Worm (Caenorhabditis elegans) whole organism, mixed stage, embryonic: ENCODE results near the gene F46F5.14.
"Not testable (repeated sequence)": the region's sequence is repeated elsewhere in the genome, so short reads cannot be mapped to it uniquely, and the experiment has no call there.

ENCODE experiments used
- M03D4.4 ChIP-seq: sonication (generic microtip); optimal IDR thresholded peaks from 2 replicates; lab custom pipeline; 2017; ENCODE audit warnings: mild to moderate bottlenecking, missing genetic modification characterization, missing compliant biosample characterization
- bed-3 ChIP-seq: fragments of 200-800 bp; sonication (Bioruptor generic); optimal IDR thresholded peaks from 3 replicates; lab custom pipeline; 2018; ENCODE audit warnings: mild to moderate bottlenecking, missing genetic modification characterization, moderate library complexity, missing compliant biosample characterization
- blmp-1 ChIP-seq: fragments of 150-350 bp; optimal IDR thresholded peaks from 2 replicates; lab custom pipeline; 2014; ENCODE audit warnings: missing biosample characterization, missing genetic modification characterization
- ceh-39 ChIP-seq: fragments of 150-350 bp; optimal IDR thresholded peaks from 2 replicates; lab custom pipeline; 2014; ENCODE audit warnings: missing biosample characterization, missing genetic modification characterization
- ceh-43 ChIP-seq: fragments of 200-800 bp; sonication (Bioruptor generic); optimal IDR thresholded peaks from 2 replicates; lab custom pipeline; 2018; ENCODE audit warnings: mild to moderate bottlenecking, missing genetic modification characterization, moderate library complexity, missing compliant biosample characterization
- ceh-83 ChIP-seq: fragments of 200-800 bp; sonication (Bioruptor generic); optimal IDR thresholded peaks from 2 replicates; lab custom pipeline; 2018; ENCODE audit warnings: mild to moderate bottlenecking, missing genetic modification characterization, missing compliant biosample characterization
- ces-1 ChIP-seq: fragments of 150-350 bp; optimal IDR thresholded peaks from 2 replicates; lab custom pipeline; 2014; ENCODE audit warnings: missing biosample characterization, missing genetic modification reagents, missing genetic modification characterization
- drap-1 ChIP-seq: fragments of 200-800 bp; sonication (Bioruptor generic); optimal IDR thresholded peaks from 3 replicates; lab custom pipeline; 2018; ENCODE audit warnings: mild to moderate bottlenecking, missing genetic modification characterization, missing compliant biosample characterization
- elt-1 ChIP-seq: sonication (generic microtip); optimal IDR thresholded peaks from 2 replicates; lab custom pipeline; 2017; ENCODE audit warnings: missing genetic modification characterization, mild to moderate bottlenecking, missing compliant biosample characterization, antibody characterized with exemption, moderate library complexity, borderline replicate concordance; ENCODE audit not compliant: insufficient read depth
- elt-3 ChIP-seq: fragments of 150-350 bp; optimal IDR thresholded peaks from 2 replicates; lab custom pipeline; 2014; ENCODE audit warnings: missing biosample characterization, missing genetic modification characterization
- ham-2 ChIP-seq: fragments of 200-800 bp; sonication (Bioruptor generic); optimal IDR thresholded peaks from 2 replicates; lab custom pipeline; 2018; ENCODE audit warnings: mild to moderate bottlenecking, missing genetic modification characterization, missing compliant biosample characterization
- hlh-1 ChIP-seq: fragments of 150-350 bp; optimal IDR thresholded peaks from 2 replicates; lab custom pipeline; 2014; ENCODE audit warnings: missing biosample characterization, missing genetic modification reagents, missing genetic modification characterization
- lin-13 ChIP-seq: fragments of 150-350 bp; optimal IDR thresholded peaks from 2 replicates; lab custom pipeline; 2014; ENCODE audit warnings: missing biosample characterization, missing genetic modification characterization
- lin-32 ChIP-seq: fragments of 200-800 bp; sonication (Bioruptor generic); optimal IDR thresholded peaks from 2 replicates; lab custom pipeline; 2018; ENCODE audit warnings: mild to moderate bottlenecking, missing genetic modification characterization, missing compliant biosample characterization
- lsy-2 ChIP-seq: fragments of 150-350 bp; optimal IDR thresholded peaks from 2 replicates; lab custom pipeline; 2014; ENCODE audit warnings: missing biosample characterization, missing genetic modification characterization
- mab-5 ChIP-seq: fragments of 150-350 bp; optimal IDR thresholded peaks from 2 replicates; lab custom pipeline; 2014; ENCODE audit warnings: missing biosample characterization, missing genetic modification characterization
- mep-1 ChIP-seq: fragments of 150-350 bp; optimal IDR thresholded peaks from 2 replicates; lab custom pipeline; 2017; ENCODE audit warnings: missing biosample characterization, missing genetic modification reagents, missing genetic modification characterization, inconsistent platforms
- mls-2 ChIP-seq: sonication (generic microtip); optimal IDR thresholded peaks from 2 replicates; lab custom pipeline; 2016; ENCODE audit warnings: mild to moderate bottlenecking, missing genetic modification characterization, moderate library complexity, missing compliant biosample characterization
- nhr-12 ChIP-seq: fragments of 150-350 bp; optimal IDR thresholded peaks from 2 replicates; lab custom pipeline; 2014; ENCODE audit warnings: missing biosample characterization, missing genetic modification characterization
- nhr-2 ChIP-seq: fragments of 150-350 bp; optimal IDR thresholded peaks from 2 replicates; lab custom pipeline; 2014; ENCODE audit warnings: missing biosample characterization, missing genetic modification characterization
- nhr-237 ChIP-seq: fragments of 150-350 bp; optimal IDR thresholded peaks from 2 replicates; lab custom pipeline; 2014; ENCODE audit warnings: missing biosample characterization, missing genetic modification characterization
- nhr-28 ChIP-seq: fragments of 150-350 bp; optimal IDR thresholded peaks from 2 replicates; lab custom pipeline; 2014; ENCODE audit warnings: missing biosample characterization, missing genetic modification characterization
- nhr-76 ChIP-seq: sonication (generic microtip); optimal IDR thresholded peaks from 2 replicates; lab custom pipeline; 2017; ENCODE audit warnings: missing biosample characterization, missing genetic modification characterization
- sem-2 ChIP-seq: fragments of 200-800 bp; sonication (Bioruptor generic); optimal IDR thresholded peaks from 2 replicates; lab custom pipeline; 2018; ENCODE audit warnings: mild to moderate bottlenecking, missing genetic modification characterization, missing compliant biosample characterization
- snpc-4 ChIP-seq: fragments of 150-350 bp; optimal IDR thresholded peaks from 2 replicates; lab custom pipeline; 2014; ENCODE audit warnings: missing biosample characterization, missing genetic modification characterization
- sptf-1 ChIP-seq: sonication (generic microtip); optimal IDR thresholded peaks from 2 replicates; lab custom pipeline; 2017; ENCODE audit warnings: mild to moderate bottlenecking, missing genetic modification characterization, moderate library complexity, missing compliant biosample characterization
- tbx-8 ChIP-seq: fragments of 200-800 bp; sonication (Bioruptor generic); optimal IDR thresholded peaks from 2 replicates; lab custom pipeline; 2018; ENCODE audit warnings: mild to moderate bottlenecking, missing genetic modification characterization, moderate library complexity, missing compliant biosample characterization
- unc-120 ChIP-seq: sonication (generic microtip); optimal IDR thresholded peaks from 2 replicates; lab custom pipeline; 2017; ENCODE audit warnings: missing genetic modification characterization, missing compliant biosample characterization; ENCODE audit not compliant: poor library complexity, severe bottlenecking
- unc-39 ChIP-seq: fragments of 150-350 bp; optimal IDR thresholded peaks from 2 replicates; lab custom pipeline; 2014; ENCODE audit warnings: missing biosample characterization, missing genetic modification characterization
- unc-62 ChIP-seq: fragments of 150-350 bp; optimal IDR thresholded peaks from 2 replicates; lab custom pipeline; 2014; ENCODE audit warnings: missing biosample characterization, missing genetic modification reagents, missing genetic modification characterization

The F46F5.14 gene

ce11 chrII:822730-823129, 22.9 kb downstream of the F46F5.14 start, which contains the start of gene msrp-4:
TSS of gene msrp-4 (minus strand) at chrII:822830.
- TF ChIP-seq sem-2 (GFP tag; lab: Kevin White, UChicago); nhr-12 (tag; lab: Kevin White, UChicago); ceh-83 (GFP tag; lab: Kevin White, UChicago): not testable (repeated sequence)

DNA sequence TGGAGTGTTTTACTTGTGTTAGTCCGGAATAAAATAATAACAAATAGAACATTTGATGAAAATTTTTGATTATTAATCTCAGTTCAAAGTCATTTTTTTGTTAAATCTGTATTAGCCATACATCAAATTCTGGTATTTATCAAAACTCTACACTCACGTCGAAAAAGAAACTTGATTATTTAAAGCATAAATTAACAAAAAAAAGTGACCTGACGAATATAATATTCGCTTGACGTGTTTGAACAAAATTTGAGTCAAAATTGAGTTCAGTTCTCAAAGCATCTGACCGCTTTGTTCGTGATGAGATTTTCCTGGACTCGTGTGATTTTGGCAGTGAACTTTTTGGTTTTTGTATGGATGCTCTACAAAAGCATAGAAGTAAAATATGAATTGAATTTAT, 23.7 kb downstream of the F46F5.14 start, which contains the start of gene F46F5.10:
F46F5.10 (plus strand) TSS at position 301 of the 400 bp plus-strand sequence.
- TF ChIP-seq unc-39 (tag; lab: Kevin White, UChicago) (no peak), sptf-1 (tag; lab: Kevin White, UChicago) (no peak), lin-13 (no peak), M03D4.4 (no peak), mep-1 (no peak), elt-3 (no peak), nhr-28 (no peak), hlh-1 (tag; lab: Kevin White, UChicago) (no peak), elt-1 (tag; lab: Kevin White, UChicago) (no peak), lin-32 (GFP tag; lab: Kevin White, UChicago) (no peak), drap-1 (no peak), nhr-76 (tag; lab: Kevin White, UChicago) (no peak), unc-62 (GFP tag; lab: Kevin White, UChicago) (no peak), ces-1 (GFP tag; lab: Kevin White, UChicago) (no peak), nhr-2 (tag; lab: Kevin White, UChicago) (no peak), lsy-2 (tag; lab: Kevin White, UChicago) (no peak), ceh-83 (GFP tag; lab: Kevin White, UChicago) (no peak), sem-2 (GFP tag; lab: Kevin White, UChicago) (no peak)

- TF ChIP-seq nhr-2 (tag; lab: Kevin White, UChicago), result no peak
- no peak for TF ChIP-seq bed-3
- TF ChIP-seq drap-1, result no peak
Measured at ce11 chrII:825521-825920, 25.7 kb downstream of the F46F5.14 start, which contains the start of gene F28A10.1. TSS of gene F28A10.1 (plus strand) at chrII:825821.

DNA sequence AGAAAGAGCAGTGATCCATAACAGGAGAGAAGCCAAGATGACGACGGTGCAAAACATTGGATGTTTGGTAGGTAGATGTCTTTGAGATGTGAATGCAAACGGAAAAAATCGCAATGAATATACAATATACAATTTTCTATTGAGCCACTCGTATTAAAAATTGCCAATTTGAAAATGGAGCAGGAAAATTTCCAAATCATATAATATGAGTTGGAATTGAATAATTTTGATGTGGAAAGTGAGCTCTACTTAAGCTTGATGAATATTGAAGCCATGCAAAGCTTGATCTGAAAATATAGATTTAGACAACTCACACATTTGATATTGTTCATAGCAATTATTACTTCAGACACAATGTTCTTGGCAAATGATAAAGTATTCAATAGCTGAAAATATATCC, 38.6 kb downstream of the F46F5.14 start, which contains the start of gene F28A10.8:
F28A10.8 (minus strand) TSS at position 101 of the 400 bp plus-strand sequence.
- TF ChIP-seq ceh-83 (GFP tag; lab: Kevin White, UChicago) (no peak), ceh-43 (no peak), lsy-2 (tag; lab: Kevin White, UChicago) (no peak), nhr-76 (tag; lab: Kevin White, UChicago) (no peak), snpc-4 (tag; lab: Kevin White, UChicago) (no peak), ceh-39 (tag; lab: Kevin White, UChicago) (no peak)

DNA sequence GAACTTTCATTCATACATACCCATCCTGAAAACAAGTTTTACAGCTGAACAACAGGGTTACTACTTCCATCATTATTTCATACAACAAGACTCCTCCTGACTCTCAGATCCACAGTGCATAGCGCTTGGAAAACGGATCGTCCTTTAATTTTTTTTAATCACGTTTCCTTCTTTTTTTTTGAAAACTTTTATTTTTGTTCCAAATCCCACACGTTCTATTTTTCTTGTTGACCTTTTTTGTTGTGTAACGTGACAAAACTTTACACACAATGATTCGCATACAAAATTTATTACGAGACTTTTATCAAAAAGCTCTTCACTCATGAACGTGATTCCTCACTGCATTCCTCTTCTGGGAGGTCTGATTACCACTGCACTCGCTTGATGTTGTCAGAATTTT, 40.3 kb downstream of the F46F5.14 start, which contains the start of gene clc-33:
clc-33 (plus strand) TSS at position 301 of the 400 bp plus-strand sequence.
- TF ChIP-seq blmp-1 (tag; lab: Kevin White, UChicago), result no peak
- no peak for TF ChIP-seq ceh-83 (GFP tag; lab: Kevin White, UChicago)
- no peak for TF ChIP-seq nhr-76 (tag; lab: Kevin White, UChicago)
- no peak for TF ChIP-seq unc-120 (tag; lab: Kevin White, UChicago)
- TF ChIP-seq mab-5 (tag; lab: Kevin White, UChicago), result no peak
- TF ChIP-seq M03D4.4, result no peak
- no peak for TF ChIP-seq lsy-2 (tag; lab: Kevin White, UChicago)
- no peak for TF ChIP-seq lin-13
- TF ChIP-seq mls-2, result no peak
- TF ChIP-seq snpc-4 (tag; lab: Kevin White, UChicago), result no peak
- no peak for TF ChIP-seq sem-2 (GFP tag; lab: Kevin White, UChicago)
- TF ChIP-seq nhr-2 (tag; lab: Kevin White, UChicago), result no peak
- TF ChIP-seq ham-2, result no peak
- no peak for TF ChIP-seq hlh-1 (tag; lab: Kevin White, UChicago)
- no peak for TF ChIP-seq lin-32 (GFP tag; lab: Kevin White, UChicago)
- TF ChIP-seq mep-1, result no peak

ce11 chrII:843971-844370, 44.2 kb downstream of the F46F5.14 start, which contains the start of gene F28A10.4:
TSS of gene F28A10.4 (plus strand) at chrII:844271.
- TF ChIP-seq ceh-39 (tag; lab: Kevin White, UChicago) (no peak), mep-1 (no peak), snpc-4 (tag; lab: Kevin White, UChicago) (no peak), nhr-237 (tag; lab: Kevin White, UChicago) (no peak), tbx-8 (GFP tag; lab: Kevin White, UChicago) (no peak), bed-3 (no peak), hlh-1 (tag; lab: Kevin White, UChicago) (no peak)
